Worm (Caenorhabditis elegans) whole organism, L4 larva: ENCODE measurements around the gene fbxa-84.

Experiments
- F26F4.8 ChIP-seq: fragments of 200-800 bp; sonication (Bioruptor generic); conservative IDR thresholded peaks from 2 replicates; pipeline ENCODE4 v1.3.6; 2022; ENCODE audit warnings: missing genetic modification characterization, missing compliant biosample characterization
- F49E8.2 ChIP-seq: sonication (generic microtip); optimal IDR thresholded peaks from 2 replicates; lab custom pipeline; 2016; ENCODE audit warnings: missing compliant biosample characterization, mild to moderate bottlenecking, missing genetic modification characterization, borderline replicate concordance
- Y48G9A.11 ChIP-seq: fragments of 200-800 bp; sonication (Bioruptor generic); IDR thresholded peaks from 2 replicates; pipeline ENCODE4 v1.3.6; 2022; ENCODE audit warnings: missing genetic modification reagents, missing genetic modification characterization, missing compliant biosample characterization
- Y75B8A.6 ChIP-seq: fragments of 200-800 bp; sonication (Bioruptor generic); IDR thresholded peaks from 2 replicates; pipeline ENCODE4 v1.3.6; 2022; ENCODE audit warnings: missing genetic modification reagents, missing genetic modification characterization, missing compliant biosample characterization
- aha-1 ChIP-seq: fragments of 150-350 bp; peaks from one replicate; lab custom pipeline; 2014; ENCODE audit warnings: missing biosample characterization, missing genetic modification characterization
- ama-1 ChIP-seq: fragments of 150-350 bp; optimal IDR thresholded peaks from 2 replicates; lab custom pipeline; 2014; ENCODE audit warnings: inconsistent platforms, mixed read lengths
- arid-1 ChIP-seq: fragments of 200-800 bp; sonication (Bioruptor generic); conservative IDR thresholded peaks from 2 replicates; pipeline ENCODE4 v1.3.6; 2022; ENCODE audit warnings: missing genetic modification reagents, missing genetic modification characterization, missing compliant biosample characterization
- ceh-32 ChIP-seq: sonication (generic microtip); optimal IDR thresholded peaks from 2 replicates; lab custom pipeline; 2016; ENCODE audit warnings: mild to moderate bottlenecking, missing genetic modification characterization, missing compliant biosample characterization; ENCODE audit not compliant: poor library complexity
- daf-19 ChIP-seq: fragments of 200-800 bp; sonication (Bioruptor generic); conservative IDR thresholded peaks from 2 replicates; pipeline ENCODE4 v1.3.6; 2022; ENCODE audit warnings: missing genetic modification characterization, missing compliant biosample characterization
- dmd-9 ChIP-seq: fragments of 200-800 bp; sonication (Bioruptor generic); IDR thresholded peaks from 2 replicates; pipeline ENCODE4 v1.3.6; 2022; ENCODE audit warnings: missing genetic modification reagents, missing genetic modification characterization, missing compliant biosample characterization
- dpl-1 ChIP-seq: fragments of 150-350 bp; optimal IDR thresholded peaks from 2 replicates; lab custom pipeline; 2014; ENCODE audit warnings: missing biosample characterization, missing genetic modification reagents, missing genetic modification characterization
- egl-27 ChIP-seq: sonication (generic microtip); optimal IDR thresholded peaks from 3 replicates; lab custom pipeline; 2017; ENCODE audit warnings: missing biosample characterization, missing genetic modification reagents, missing genetic modification characterization
- fos-1 ChIP-seq: fragments of 150-350 bp; optimal IDR thresholded peaks from 2 replicates; lab custom pipeline; 2014; ENCODE audit warnings: missing biosample characterization, missing genetic modification characterization
- hif-1 ChIP-seq, 2 experiments: sonication (generic microtip); optimal IDR thresholded peaks; 2 replicates each; lab custom pipeline; 2016 to 2017; ENCODE audit warnings: missing compliant biosample characterization in 2 of 2, missing genetic modification characterization in 2 of 2, missing genetic modification reagents in 2 of 2, missing genotype in 2 of 2, mild to moderate bottlenecking in 1 of 2
- jun-1 ChIP-seq: fragments of 150-350 bp; optimal IDR thresholded peaks from 2 replicates; lab custom pipeline; 2014; ENCODE audit warnings: missing biosample characterization, missing genetic modification reagents, missing genetic modification characterization
- lim-7 ChIP-seq: fragments of 200-800 bp; sonication (Bioruptor generic); IDR thresholded peaks from 2 replicates; pipeline ENCODE4 v1.3.6; 2022; ENCODE audit warnings: missing genetic modification characterization, missing compliant biosample characterization
- lin-13 ChIP-seq: fragments of 150-350 bp; optimal IDR thresholded peaks from 2 replicates; lab custom pipeline; 2014; ENCODE audit warnings: missing biosample characterization, missing genetic modification reagents, missing genetic modification characterization
- lin-15B ChIP-seq: fragments of 150-350 bp; sonication (generic microtip); optimal IDR thresholded peaks from 3 replicates; lab custom pipeline; 2014; ENCODE audit warnings: missing biosample characterization, missing genetic modification characterization
- lin-38 ChIP-seq: fragments of 200-800 bp; sonication (Bioruptor generic); IDR thresholded peaks from 2 replicates; pipeline ENCODE4 v1.3.6; 2022; ENCODE audit warnings: missing genetic modification reagents, missing genetic modification characterization, missing compliant biosample characterization
- madf-9 ChIP-seq: fragments of 200-800 bp; sonication (Bioruptor generic); conservative IDR thresholded peaks from 2 replicates; pipeline ENCODE4 v1.3.6; 2022; ENCODE audit warnings: missing genetic modification reagents, missing genetic modification characterization, missing compliant biosample characterization
- mxl-2 ChIP-seq: fragments of 200-800 bp; sonication (Bioruptor generic); conservative IDR thresholded peaks from 2 replicates; pipeline ENCODE4 v1.3.6; 2022; ENCODE audit warnings: missing genetic modification reagents, missing genetic modification characterization, missing compliant biosample characterization
- mxl-3 ChIP-seq: fragments of 200-800 bp; sonication (Bioruptor generic); optimal IDR thresholded peaks from 2 replicates; lab custom pipeline; 2018; ENCODE audit warnings: mild to moderate bottlenecking, missing genetic modification characterization, missing compliant biosample characterization
- nhr-10 ChIP-seq: fragments of 150-350 bp; optimal IDR thresholded peaks from 2 replicates; lab custom pipeline; 2014; ENCODE audit warnings: missing biosample characterization, missing genetic modification characterization
- nhr-111 ChIP-seq: fragments of 200-800 bp; sonication (Bioruptor generic); optimal IDR thresholded peaks from 2 replicates; lab custom pipeline; 2018; ENCODE audit warnings: mild to moderate bottlenecking, missing genetic modification characterization, missing compliant biosample characterization
- nhr-28 ChIP-seq: fragments of 150-350 bp; optimal IDR thresholded peaks from 2 replicates; lab custom pipeline; 2014; ENCODE audit warnings: missing biosample characterization, missing genetic modification characterization
- nhr-76 ChIP-seq: fragments of 150-350 bp; optimal IDR thresholded peaks from 2 replicates; lab custom pipeline; 2014; ENCODE audit warnings: missing biosample characterization, missing genetic modification characterization
- sdz-12 ChIP-seq: fragments of 200-800 bp; sonication (Bioruptor generic); optimal IDR thresholded peaks from 2 replicates; lab custom pipeline; 2018; ENCODE audit warnings: mild to moderate bottlenecking, missing genetic modification characterization, missing compliant biosample characterization
- snpc-1.2 ChIP-seq: fragments of 200-800 bp; sonication (Bioruptor generic); IDR thresholded peaks from 2 replicates; pipeline ENCODE4 v1.3.6; 2022; ENCODE audit warnings: missing genetic modification reagents, missing genetic modification characterization, missing compliant biosample characterization
- spr-3 ChIP-seq: fragments of 200-800 bp; sonication (Bioruptor generic); optimal IDR thresholded peaks from 2 replicates; lab custom pipeline; 2018; ENCODE audit warnings: mild to moderate bottlenecking, missing genetic modification characterization, missing compliant biosample characterization
- unc-130 ChIP-seq: sonication (generic microtip); optimal IDR thresholded peaks from 2 replicates; lab custom pipeline; 2016; ENCODE audit warnings: missing genetic modification reagents, missing genetic modification characterization, missing compliant biosample characterization
- zfp-3 ChIP-seq: fragments of 200-800 bp; sonication (Bioruptor generic); conservative IDR thresholded peaks from 2 replicates; pipeline ENCODE4 v1.3.6; 2022; ENCODE audit warnings: missing genetic modification reagents, missing genetic modification characterization, missing compliant biosample characterization
- ztf-7 ChIP-seq: fragments of 150-350 bp; optimal IDR thresholded peaks from 2 replicates; lab custom pipeline; 2014; ENCODE audit warnings: missing biosample characterization, missing genetic modification characterization

fbxa-84 gene

ce11 chrV:15175459-15175858 is 6.8 kb upstream of the fbxa-84 start, which contains the start of gene clec-47:
Gene clec-47 (plus strand): TSS chrV:15175759.
- TF ChIP-seq lim-7 (GFP tag; lab: Robert Waterston, UW) (no peak), hif-1 (tag; optimal IDR thresholded peaks at IDR 0.05; lab: Kevin White, UChicago) (peak in 1 of 2 experiments; percentile 31), egl-27 (tag; lab: Kevin White, UChicago) (no peak), nhr-28 (tag; lab: Kevin White, UChicago) (peak; percentile 19), nhr-76 (tag; lab: Kevin White, UChicago) (no peak)

ce11 chrV:15179757-15180156 is 2.5 kb upstream of the fbxa-84 start, which contains the start of gene T09F5.10:
Gene T09F5.10 (plus strand): TSS chrV:15180057.
- TF ChIP-seq zfp-3 (no peak), F26F4.8 (GFP tag; lab: Robert Waterston, UW) (no peak), dmd-9 (GFP tag; lab: Robert Waterston, UW) (no peak), ceh-32 (tag; lab: Kevin White, UChicago) (no peak), lin-38 (GFP tag; lab: Robert Waterston, UW) (no peak), ama-1 (lab: Kevin White, UChicago) (no peak), nhr-111 (GFP tag; lab: Kevin White, UChicago) (no peak), spr-3 (GFP tag; lab: Kevin White, UChicago) (no peak), daf-19 (GFP tag; lab: Robert Waterston, UW) (no peak), jun-1 (no peak), ztf-7 (no peak), fos-1 (no peak), madf-9 (GFP tag; lab: Robert Waterston, UW) (no peak)
- TF ChIP-seq, all 104 proteins: peak for 0

ce11 chrV:15181899-15182298 is 341 bp upstream of the fbxa-84 start:
- TF ChIP-seq Y75B8A.6 (GFP tag; lab: Robert Waterston, UW) (no peak), nhr-10 (tag; lab: Kevin White, UChicago) (no peak), aha-1 (tag; lab: Kevin White, UChicago) (no peak), lin-15B (no peak), sdz-12 (GFP tag; lab: Kevin White, UChicago) (no peak), dpl-1 (GFP tag; lab: Kevin White, UChicago) (no peak), mxl-2 (no peak)

ce11 chrV:15184097-15185040 is 2.1 kb downstream of the fbxa-84 start, which contains the start of gene Y75B12B.1:
Gene Y75B12B.1 (plus strand): TSS chrV:15184699.
- TF ChIP-seq unc-130 (GFP tag; lab: Kevin White, UChicago) (peak; percentile 55), F49E8.2 (tag; lab: Kevin White, UChicago) (peak; percentile 78), lin-38 (GFP tag; lab: Robert Waterston, UW) (peak; percentile 74), snpc-1.2 (GFP tag; lab: Robert Waterston, UW) (0 out of 2 replicates have a peak, but pooled peaks have one; percentile 39), Y48G9A.11 (GFP tag; lab: Robert Waterston, UW) (peak; percentile 21; the same call in 1 of the 2 replicates), lin-13 (GFP tag; lab: Kevin White, UChicago) (peak; percentile 12), arid-1 (GFP tag; lab: Robert Waterston, UW) (0 out of 2 replicates have a peak, but pooled peaks have one; percentile 4), mxl-3 (GFP tag; lab: Kevin White, UChicago) (no peak), spr-3 (GFP tag; lab: Kevin White, UChicago) (no peak)
